Fruit fly (Drosophila melanogaster) whole organism, embryonic: ENCODE data around the gene alphaTub84B.

Experiments used
- ATbp ChIP-seq: fragments of 200-800 bp; sonication (Bioruptor generic); optimal IDR thresholded peaks from 2 replicates; lab custom pipeline; 2017; ENCODE audit warnings: missing biosample characterization, mild to moderate bottlenecking, missing genetic modification characterization, missing genetic modification reagents
- C15 ChIP-seq: fragments of 200-800 bp; sonication (Bioruptor generic); IDR thresholded peaks from 3 replicates; pipeline ENCODE4 v1.3.6; 2022; ENCODE audit warnings: missing biosample characterization, missing genetic modification characterization
- CG10321 ChIP-seq: fragments of 200-800 bp; sonication (Bioruptor generic); IDR thresholded peaks from 2 replicates; pipeline ENCODE4 v1.3.6; 2022; ENCODE audit warnings: missing biosample characterization, missing genetic modification characterization
- CG10366 ChIP-seq: fragments of 200-800 bp; sonication (Bioruptor generic); IDR thresholded peaks from 2 replicates; pipeline ENCODE4 v1.3.6; 2022; ENCODE audit warnings: missing biosample characterization, missing genetic modification characterization
- CG10462 ChIP-seq: fragments of 200-800 bp; sonication (Bioruptor generic); optimal IDR thresholded peaks from 2 replicates; lab custom pipeline; 2016; ENCODE audit warnings: missing biosample characterization, missing genetic modification characterization
- CG10543 ChIP-seq: fragments of 200-800 bp; sonication (Bioruptor generic); optimal IDR thresholded peaks from 3 replicates; lab custom pipeline; 2017; ENCODE audit warnings: missing biosample characterization, mild to moderate bottlenecking, missing genetic modification characterization, moderate library complexity
- CG11093 ChIP-seq: fragments of 200-800 bp; sonication (Bioruptor generic); IDR thresholded peaks from 3 replicates; pipeline ENCODE4 v1.3.6; 2022; ENCODE audit warnings: missing biosample characterization, missing genetic modification characterization
- CG12104 ChIP-seq: fragments of 200-800 bp; sonication (Bioruptor generic); optimal IDR thresholded peaks from 3 replicates; lab custom pipeline; 2016; ENCODE audit warnings: missing biosample characterization, missing genetic modification characterization
- CG13123 ChIP-seq: fragments of 200-800 bp; sonication (Bioruptor generic); optimal IDR thresholded peaks from 2 replicates; lab custom pipeline; 2016; ENCODE audit warnings: missing biosample characterization, missing genetic modification characterization
- CG14014 ChIP-seq: fragments of 200-800 bp; sonication (Bioruptor generic); IDR thresholded peaks from 2 replicates; pipeline ENCODE4 v1.3.6; 2022; ENCODE audit warnings: missing biosample characterization, missing genetic modification characterization
- CG15073 ChIP-seq: fragments of 200-800 bp; sonication (Bioruptor generic); optimal IDR thresholded peaks from 2 replicates; lab custom pipeline; 2016; ENCODE audit warnings: missing biosample characterization, missing genetic modification characterization
- CG15479 ChIP-seq: fragments of 200-800 bp; sonication (Bioruptor generic); optimal IDR thresholded peaks from 3 replicates; lab custom pipeline; 2019; ENCODE audit warnings: missing biosample characterization, mild to moderate bottlenecking, missing genetic modification characterization, moderate library complexity
- CG15514 ChIP-seq: fragments of 200-800 bp; sonication (Bioruptor generic); optimal IDR thresholded peaks from 3 replicates; lab custom pipeline; 2017; ENCODE audit warnings: missing biosample characterization, missing genetic modification characterization, mild to moderate bottlenecking, moderate library complexity, missing genetic modification reagents
- CG17612 ChIP-seq: fragments of 200-800 bp; sonication (Bioruptor generic); IDR thresholded peaks from 2 replicates; pipeline ENCODE4 v1.3.6; 2022; ENCODE audit warnings: missing biosample characterization, missing genetic modification characterization
- CG31224 ChIP-seq: fragments of 200-800 bp; sonication (Bioruptor generic); IDR thresholded peaks from 2 replicates; pipeline ENCODE4 v1.3.6; 2022; ENCODE audit warnings: missing biosample characterization, missing genetic modification characterization
- CG33557 ChIP-seq: fragments of 200-800 bp; sonication (Bioruptor generic); optimal IDR thresholded peaks from 2 replicates; lab custom pipeline; 2019; ENCODE audit warnings: missing biosample characterization, mild to moderate bottlenecking, missing genetic modification characterization, moderate library complexity
- CG4424 ChIP-seq: fragments of 200-800 bp; sonication (Bioruptor generic); optimal IDR thresholded peaks from 3 replicates; lab custom pipeline; 2016; ENCODE audit warnings: missing biosample characterization, missing genetic modification characterization
- CG7357 ChIP-seq: fragments of 200-800 bp; sonication (Bioruptor generic); IDR thresholded peaks from 3 replicates; pipeline ENCODE4 v1.3.6; 2022; ENCODE audit warnings: missing biosample characterization, missing genetic modification characterization
- CG8089 ChIP-seq: fragments of 200-800 bp; sonication (Bioruptor generic); optimal IDR thresholded peaks from 3 replicates; lab custom pipeline; 2016; ENCODE audit warnings: missing biosample characterization, missing genetic modification characterization
- CG8478 ChIP-seq: fragments of >200 bp; optimal IDR thresholded peaks from 2 replicates; lab custom pipeline; 2018
- CG9215 ChIP-seq: fragments of 200-800 bp; sonication (Bioruptor generic); IDR thresholded peaks from 2 replicates; pipeline ENCODE4 v1.3.6; 2022; ENCODE audit warnings: missing biosample characterization, missing genetic modification characterization
- CG9609 ChIP-seq: fragments of 200-800 bp; sonication (Bioruptor generic); optimal IDR thresholded peaks from 3 replicates; lab custom pipeline; 2016; ENCODE audit warnings: missing biosample characterization, missing genetic modification characterization
- D19A ChIP-seq: fragments of 200-800 bp; optimal IDR thresholded peaks from 3 replicates; lab custom pipeline; 2019; ENCODE audit warnings: missing biosample characterization, mild to moderate bottlenecking, missing genetic modification characterization, moderate library complexity
- Dbx ChIP-seq: fragments of 200-800 bp; sonication (Bioruptor generic); IDR thresholded peaks from 3 replicates; pipeline ENCODE4 v1.3.6; 2022; ENCODE audit warnings: missing biosample characterization, missing genetic modification characterization
- Gug ChIP-seq: fragments of 200-800 bp; sonication (Bioruptor generic); IDR thresholded peaks from 4 replicates; pipeline ENCODE4 v1.3.6; 2022; ENCODE audit warnings: missing biosample characterization, missing genetic modification characterization
- Hr51 ChIP-seq, 2 experiments: fragments of 200-800 bp; sonication (Bioruptor generic); optimal IDR thresholded peaks; 2 replicates in 1 of 2; 3 replicates in 1 of 2; lab custom pipeline; 2016 to 2018; ENCODE audit warnings: missing biosample characterization in 2 of 2, missing genetic modification characterization in 2 of 2, mild to moderate bottlenecking in 1 of 2, moderate library complexity in 1 of 2
- Myb ChIP-seq: fragments of 200-800 bp; sonication (Bioruptor generic); optimal IDR thresholded peaks from 2 replicates; lab custom pipeline; 2016; ENCODE audit warnings: missing biosample characterization, missing genetic modification characterization
- NFAT ChIP-seq: fragments of 200-800 bp; sonication (Bioruptor generic); IDR thresholded peaks from 2 replicates; pipeline ENCODE4 v1.3.6; 2022; ENCODE audit warnings: missing biosample characterization, missing genetic modification characterization
- Nf-YB ChIP-seq: fragments of 200-800 bp; sonication (Bioruptor generic); optimal IDR thresholded peaks from 3 replicates; lab custom pipeline; 2019; ENCODE audit warnings: missing biosample characterization, mild to moderate bottlenecking, missing genetic modification characterization, moderate library complexity
- Side ChIP-seq: fragments of 200-800 bp; sonication (Bioruptor generic); optimal IDR thresholded peaks from 2 replicates; lab custom pipeline; 2016; ENCODE audit warnings: missing biosample characterization, missing genetic modification characterization
- Sry-β ChIP-seq: fragments of 200-800 bp; sonication (Bioruptor generic); optimal IDR thresholded peaks from 2 replicates; lab custom pipeline; 2018; ENCODE audit warnings: missing biosample characterization, mild to moderate bottlenecking, missing genetic modification characterization, moderate library complexity
- Trl ChIP-seq, 3 experiments: fragments of >200 bp in 2 of 3; fragments of 200-800 bp in 1 of 3; sonication (Bioruptor generic) in 1 of 3; optimal IDR thresholded peaks; 2 replicates in 1 of 3; 3 replicates in 2 of 3; lab custom pipeline; 2016 to 2017; ENCODE audit warnings: missing biosample characterization in 1 of 3, missing genetic modification characterization in 1 of 3
- Usf ChIP-seq: fragments of 200-800 bp; sonication (Bioruptor generic); optimal IDR thresholded peaks from 2 replicates; lab custom pipeline; 2017; ENCODE audit warnings: missing genotype, missing biosample characterization, missing genetic modification characterization
- ab ChIP-seq: fragments of 200-800 bp; sonication (Bioruptor generic); optimal IDR thresholded peaks from 2 replicates; lab custom pipeline; 2016; ENCODE audit warnings: missing biosample characterization, missing genetic modification characterization
- al ChIP-seq: fragments of 200-800 bp; sonication (Bioruptor generic); IDR thresholded peaks from 2 replicates; pipeline ENCODE4 v1.3.6; 2022; ENCODE audit warnings: missing biosample characterization, missing genetic modification characterization
- ash1 ChIP-seq: fragments of 200-800 bp; sonication (Bioruptor generic); optimal IDR thresholded peaks from 2 replicates; lab custom pipeline; 2018; ENCODE audit warnings: missing biosample characterization, mild to moderate bottlenecking, missing genetic modification characterization
- bbx ChIP-seq: fragments of 200-800 bp; sonication (Bioruptor generic); IDR thresholded peaks from 2 replicates; pipeline ENCODE4 v1.3.6; 2022; ENCODE audit warnings: missing biosample characterization, missing genetic modification characterization; ENCODE audit not compliant: partially characterized antibody
- bcd ChIP-seq: fragments of 200-800 bp; sonication (Bioruptor generic); optimal IDR thresholded peaks from 2 replicates; lab custom pipeline; 2017; ENCODE audit warnings: missing biosample characterization, mild to moderate bottlenecking, missing genetic modification characterization
- danr ChIP-seq: fragments of 200-800 bp; sonication (Bioruptor generic); IDR thresholded peaks from 2 replicates; pipeline ENCODE4 v1.3.6; 2022; ENCODE audit warnings: missing biosample characterization, missing genetic modification characterization
- ems ChIP-seq: fragments of 200-800 bp; sonication (Bioruptor generic); optimal IDR thresholded peaks from 3 replicates; lab custom pipeline; 2016; ENCODE audit warnings: missing biosample characterization, missing genetic modification characterization
- ftz-f1 ChIP-seq: fragments of 200-800 bp; sonication (Bioruptor generic); optimal IDR thresholded peaks from 2 replicates; lab custom pipeline; 2016; ENCODE audit warnings: missing biosample characterization, missing genetic modification characterization
- gfzf ChIP-seq: fragments of 200-800 bp; sonication (Bioruptor generic); optimal IDR thresholded peaks from 2 replicates; lab custom pipeline; 2016; ENCODE audit warnings: missing biosample characterization, mild to moderate bottlenecking, missing genetic modification characterization, moderate library complexity
- ind ChIP-seq: fragments of 200-800 bp; sonication (Bioruptor generic); optimal IDR thresholded peaks from 3 replicates; lab custom pipeline; 2016; ENCODE audit warnings: missing biosample characterization, missing genetic modification characterization
- insv ChIP-seq, 2 experiments: fragments of 200-800 bp; sonication (Bioruptor generic); optimal IDR thresholded peaks; 3 replicates each; lab custom pipeline; 2016 to 2018; ENCODE audit warnings: missing biosample characterization in 2 of 2, missing genetic modification characterization in 2 of 2
- klu ChIP-seq: fragments of 200-800 bp; sonication (Bioruptor generic); IDR thresholded peaks from 2 replicates; pipeline ENCODE4 v1.3.6; 2022; ENCODE audit warnings: missing biosample characterization, missing genetic modification characterization
- knrl ChIP-seq: fragments of 200-800 bp; sonication (Bioruptor generic); IDR thresholded peaks from 3 replicates; pipeline ENCODE4 v1.3.6; 2022; ENCODE audit warnings: missing biosample characterization, missing genetic modification characterization; ENCODE audit not compliant: partially characterized antibody
- mld ChIP-seq: fragments of 200-800 bp; sonication (Bioruptor generic); IDR thresholded peaks from 3 replicates; pipeline ENCODE4 v1.3.6; 2022; ENCODE audit warnings: missing biosample characterization, missing genetic modification characterization; ENCODE audit not compliant: partially characterized antibody
- org-1 ChIP-seq: fragments of 200-800 bp; sonication (Bioruptor generic); optimal IDR thresholded peaks from 2 replicates; lab custom pipeline; 2017; ENCODE audit warnings: missing biosample characterization, missing genetic modification characterization
- pum ChIP-seq: fragments of 200-800 bp; sonication (Bioruptor generic); optimal IDR thresholded peaks from 2 replicates; lab custom pipeline; 2016; ENCODE audit warnings: missing biosample characterization, missing genetic modification characterization
- tgo ChIP-seq: fragments of 200-800 bp; sonication (Bioruptor generic); IDR thresholded peaks from 3 replicates; pipeline ENCODE4 v1.3.6; 2022; ENCODE audit warnings: missing biosample characterization, missing genetic modification characterization
- zfh2 ChIP-seq: fragments of 200-800 bp; sonication (Bioruptor generic); optimal IDR thresholded peaks from 2 replicates; lab custom pipeline; 2016; ENCODE audit warnings: missing biosample characterization, missing genetic modification characterization

Gene alphaTub84B

dm6 chr3R:7127966-7128365 is 41.6 kb downstream of the alphaTub84B start, which contains the start of gene CG10068 (continued):
- TF ChIP-seq Hr51 (GFP tag; optimal IDR thresholded peaks at IDR 0.05; lab: Kevin White, UChicago) (peak; percentile 86 to 87), org-1 (GFP tag; lab: Kevin White, UChicago) (peak; percentile 73), Sry-β (GFP tag; lab: Kevin White, UChicago) (no peak), CG15073 (GFP tag; lab: Kevin White, UChicago) (no peak), Nf-YB (GFP tag; lab: Kevin White, UChicago) (peak; percentile 76), CG10462 (GFP tag; lab: Kevin White, UChicago) (peak; percentile 82), CG15479 (GFP tag; lab: Kevin White, UChicago) (peak; percentile 20), mld (GFP tag; lab: Robert Waterston, UW) (no peak), CG8478 (lab: Kevin White, UChicago) (no peak), CG17612 (GFP tag; lab: Robert Waterston, UW) (peak; percentile 74), CG4424 (GFP tag; lab: Kevin White, UChicago) (peak; percentile 88), CG10543 (GFP tag; lab: Kevin White, UChicago) (peak; percentile 67), ATbp (GFP tag; lab: Kevin White, UChicago) (peak; percentile 80), CG13123 (GFP tag; lab: Kevin White, UChicago) (peak; percentile 74), Myb (GFP tag; lab: Kevin White, UChicago) (peak; percentile 56), Gug (GFP tag; lab: Robert Waterston, UW) (peak; percentile 73; the same call in 2 of the 4 replicates), CG33557 (peak; percentile 79), gfzf (GFP tag; lab: Kevin White, UChicago) (peak; percentile 60), Side (peak; percentile 87), ftz-f1 (GFP tag; lab: Kevin White, UChicago) (no peak), ab (no peak), CG9609 (GFP tag; lab: Kevin White, UChicago) (peak; percentile 87), Usf (peak; percentile 22), danr (GFP tag; lab: Robert Waterston, UW) (peak; percentile 86), bcd (peak; percentile 87), pum (GFP tag; lab: Kevin White, UChicago) (peak; percentile 85), Dbx (GFP tag; lab: Robert Waterston, UW) (peak; percentile 87), ems (GFP tag; lab: Kevin White, UChicago) (peak; percentile 88), tgo (peak; percentile 92), CG31224 (peak; percentile 73), al (GFP tag; lab: Robert Waterston, UW) (no peak; the same call in 1 of the 2 replicates), CG10366 (peak; percentile 88), knrl (GFP tag; lab: Robert Waterston, UW) (peak; percentile 13; the same call in 1 of the 3 replicates), CG14014 (GFP tag; lab: Robert Waterston, UW) (peak; percentile 89), CG11093 (GFP tag; lab: Robert Waterston, UW) (peak; percentile 77), NFAT (GFP tag; lab: Robert Waterston, UW) (peak; percentile 83), CG8089 (GFP tag; lab: Kevin White, UChicago) (peak; percentile 78), zfh2 (GFP tag; lab: Kevin White, UChicago) (peak; percentile 83), C15 (peak; percentile 73; the same call in 2 of the 3 replicates), CG9215 (no peak; the same call in 1 of the 2 replicates), bbx (no peak), CG10321 (GFP tag; lab: Robert Waterston, UW) (peak; percentile 39; the same call in 1 of the 2 replicates), ind (peak; percentile 83), D19A (peak; percentile 83), insv (GFP tag; optimal IDR thresholded peaks at IDR 0.05; lab: Kevin White, UChicago) (peak in 1 of 2 experiments; percentile 57), CG12104 (GFP tag; lab: Kevin White, UChicago) (peak; percentile 70), CG7357 (GFP tag; lab: Robert Waterston, UW) (peak; percentile 67; the same call in 2 of the 3 replicates), ash1 (GFP tag; lab: Kevin White, UChicago) (no peak), Trl (optimal IDR thresholded peaks at IDR 0.05; lab: Kevin White, UChicago) (no peak), Trl (GFP tag; optimal IDR thresholded peaks at IDR 0.05; lab: Kevin White, UChicago) (peak; percentile 92), klu (GFP tag; lab: Robert Waterston, UW) (peak; percentile 66; the same call in 1 of the 2 replicates), CG15514 (GFP tag; lab: Kevin White, UChicago) (peak; percentile 85)
